Worm (Caenorhabditis elegans): Measurements from ENCODE around the gene K09H11.11.

DNA sequence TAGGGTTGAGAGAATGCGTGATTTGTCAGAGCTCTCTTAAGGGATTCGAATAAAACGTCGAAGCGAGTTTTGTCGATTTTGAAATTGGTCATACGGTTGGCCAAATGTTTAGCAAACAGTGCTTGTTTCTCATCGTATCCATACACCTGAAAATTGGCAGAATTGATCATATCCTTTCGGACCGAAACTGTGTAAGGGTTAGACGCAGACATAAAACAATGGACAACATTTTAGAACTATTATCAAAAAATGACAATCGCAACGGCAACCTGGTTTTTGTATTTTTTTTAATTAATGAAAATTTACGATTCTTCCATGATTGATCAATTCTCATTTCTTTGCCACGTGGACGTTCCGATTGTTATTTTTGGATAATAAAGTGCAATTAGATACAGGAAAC, 19.1 kb upstream of the K09H11.11 start:
- no peak for TF ChIP-seq hmg-4 (GFP tag; optimal IDR thresholded peaks at IDR 0.05)
- no peak for TF ChIP-seq hmbx-1 (tag; optimal IDR thresholded peaks at IDR 0.05)
- no peak for TF ChIP-seq ama-1 (optimal IDR thresholded peaks at IDR 0.05)
- no peak for TF ChIP-seq aly-1 (tag; optimal IDR thresholded peaks at IDR 0.05)
- no peak for TF ChIP-seq flt-1 (GFP tag; IDR thresholded peaks at IDR 0.05)
- no peak for TF ChIP-seq ceh-36 (tag; optimal IDR thresholded peaks at IDR 0.05)
- TF ChIP-seq tra-4 (tag; optimal IDR thresholded peaks at IDR 0.05): no peak
- no peak for TF ChIP-seq sea-1 (GFP tag; conservative IDR thresholded peaks at IDR 0.05)
- no peak for TF ChIP-seq F13C5.2 (tag; optimal IDR thresholded peaks at IDR 0.05)
- TF ChIP-seq pes-1 (GFP tag; IDR thresholded peaks at IDR 0.05): no peak
- TF ChIP-seq ets-7 (tag; optimal IDR thresholded peaks at IDR 0.05): no peak
- no peak for TF ChIP-seq B0310.2 (tag; optimal IDR thresholded peaks at IDR 0.05)
